Worm (Caenorhabditis elegans): ENCODE measurements around the gene F48G7.8.
A peak's percentile ranks its signal among the peaks of the same experiment; 100 is the strongest.

F48G7.8 gene

DNA sequence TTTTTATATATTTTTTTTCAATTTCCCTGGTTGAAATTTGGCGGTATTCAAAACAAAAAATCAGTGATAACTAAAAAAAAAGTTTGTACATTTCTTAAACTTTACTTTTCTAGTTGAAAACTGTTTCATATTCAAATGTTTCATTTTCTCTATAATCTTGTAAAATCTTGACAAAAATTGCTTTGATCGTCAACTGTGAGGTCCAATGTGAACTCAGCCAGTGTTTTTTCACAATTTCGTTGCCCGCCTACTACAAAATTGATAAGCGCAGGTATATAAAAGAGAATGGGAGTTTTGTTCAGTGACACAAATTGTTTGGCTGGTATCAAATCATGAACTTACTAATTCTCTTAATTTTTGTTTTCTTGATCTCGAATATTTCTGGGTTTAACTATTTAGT, 19.4 kb upstream of the F48G7.8 start, which contains the start of gene ugt-42:
ugt-42 (plus strand) TSS at position 301 of the 400 bp plus-strand sequence.
- no peak for TF ChIP-seq ztf-18 (tag; optimal IDR thresholded peaks at IDR 0.05)
- TF ChIP-seq dox-1 (GFP tag; IDR thresholded peaks at IDR 0.05) = no peak
- no peak for TF ChIP-seq F57A8.1 (GFP tag; optimal IDR thresholded peaks at IDR 0.05)
- TF ChIP-seq pha-4 (tag; optimal IDR thresholded peaks at IDR 0.05) = no peak
- TF ChIP-seq mxl-1 (tag; optimal IDR thresholded peaks at IDR 0.05) = no peak
- no peak for TF ChIP-seq nfya-2 (GFP tag; IDR thresholded peaks at IDR 0.05)
- TF ChIP-seq hsf-1 (GFP tag; IDR thresholded peaks at IDR 0.05) = no peak
- TF ChIP-seq ceh-79 (tag; optimal IDR thresholded peaks at IDR 0.05) = no peak
- no peak for TF ChIP-seq snpc-4 (GFP tag; optimal IDR thresholded peaks at IDR 0.05)
- TF ChIP-seq snpc-4 (tag; optimal IDR thresholded peaks at IDR 0.05) = no peak
- TF ChIP-seq B0336.3 (GFP tag; IDR thresholded peaks at IDR 0.05) = no peak
- no peak for TF ChIP-seq lsy-27 (tag; optimal IDR thresholded peaks at IDR 0.05; ENCODE audit: borderline replicate concordance, insufficient read depth)
- TF ChIP-seq ztf-3 (GFP tag; optimal IDR thresholded peaks at IDR 0.05) = no peak
- no peak for TF ChIP-seq hlh-26 (GFP tag; conservative IDR thresholded peaks at IDR 0.05)

DNA sequence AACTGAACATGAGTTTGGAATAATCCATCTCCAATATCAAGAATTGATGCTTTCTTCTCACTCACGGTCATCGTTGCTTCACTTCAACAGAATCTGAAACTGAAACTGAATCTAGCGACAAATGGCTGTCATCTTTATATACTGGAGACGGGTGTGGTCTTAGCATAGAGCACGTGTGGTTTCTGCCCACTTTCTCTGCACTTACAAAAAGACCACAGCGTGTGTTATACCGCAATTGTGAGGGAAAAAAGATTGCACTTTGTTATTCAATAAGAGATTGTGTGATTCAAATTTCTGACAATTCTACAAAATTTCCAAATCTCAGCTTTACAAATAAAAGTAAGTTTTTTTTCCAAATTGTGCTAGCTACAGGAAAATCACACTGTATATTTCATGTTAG, 18.6 kb upstream of the F48G7.8 start, which contains the start of gene F48G7.12:
F48G7.12 (minus strand) TSS at position 101 of the 400 bp plus-strand sequence.
- TF ChIP-seq pbrm-1 (GFP tag; IDR thresholded peaks at IDR 0.05) = no peak

DNA sequence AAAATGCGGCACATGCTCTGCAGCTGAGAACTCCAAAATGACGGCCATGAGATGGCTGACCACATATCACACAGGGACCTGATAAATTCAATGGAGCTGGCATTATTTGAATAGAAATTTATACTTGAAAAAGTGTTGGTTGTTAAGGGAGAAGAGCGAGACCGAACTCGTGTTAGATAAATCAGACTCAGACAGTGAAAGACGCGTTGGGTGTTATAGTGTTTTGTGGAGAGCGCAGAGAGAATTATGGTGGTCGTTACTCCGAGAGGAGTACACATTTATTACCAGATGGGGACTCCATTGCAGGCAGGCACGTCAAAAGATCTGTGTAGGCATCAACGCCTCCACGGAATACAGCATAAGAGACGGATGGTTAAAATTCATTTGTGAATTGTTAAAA, 15.3 kb upstream of the F48G7.8 start, which contains the start of gene nhr-190:
nhr-190 (minus strand) TSS at position 175 of the 400 bp plus-strand sequence.
- TF ChIP-seq F22D6.2 (tag; optimal IDR thresholded peaks at IDR 0.05) (no peak), egrh-3 (GFP tag; IDR thresholded peaks at IDR 0.05) (no peak), tbp1 (GFP tag; optimal IDR thresholded peaks at IDR 0.05) (no peak), hmg-1.2 (GFP tag; IDR thresholded peaks at IDR 0.05) (peak; percentile 66; the same call in 1 of the 2 replicates), attf-5 (GFP tag; optimal IDR thresholded peaks at IDR 0.05) (peak; percentile 16), rpc-1 (optimal IDR thresholded peaks at IDR 0.05) (no peak), rpc-1 (tag; optimal IDR thresholded peaks at IDR 0.05) (no peak), unc-130 (GFP tag; optimal IDR thresholded peaks at IDR 0.05) (no peak), nfyb-1 (GFP tag; IDR thresholded peaks at IDR 0.05) (no peak)

DNA sequence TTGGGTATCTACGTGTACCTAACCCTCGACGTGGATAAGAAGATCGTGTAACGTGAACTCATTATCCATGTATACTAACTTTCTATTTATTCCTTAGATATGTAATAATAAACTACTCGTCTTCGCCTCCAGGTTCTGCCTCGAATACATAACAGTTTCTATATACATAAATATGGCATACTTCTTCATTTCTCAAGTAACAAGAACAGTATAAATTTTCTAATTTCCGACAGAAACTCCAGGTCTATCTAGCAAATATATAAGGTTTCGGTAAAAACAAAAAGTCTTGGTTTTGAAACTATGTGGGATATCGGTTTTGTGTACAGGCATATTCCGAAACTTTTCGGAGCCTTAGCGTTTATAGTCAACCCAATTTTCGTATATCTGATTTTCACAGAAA, 10.8 kb upstream of the F48G7.8 start, which contains the start of gene srj-37:
srj-37 (plus strand) TSS at position 301 of the 400 bp plus-strand sequence.
- TF ChIP-seq F37B4.10 (GFP tag; IDR thresholded peaks at IDR 0.05) = no peak
- no peak for TF ChIP-seq pha-4 (tag; optimal IDR thresholded peaks at IDR 0.05)
- no peak for TF ChIP-seq efl-1 (GFP tag; optimal IDR thresholded peaks at IDR 0.05)
- no peak for TF ChIP-seq F22D6.2 (tag; optimal IDR thresholded peaks at IDR 0.05)
- TF ChIP-seq rcor-1 (GFP tag; IDR thresholded peaks at IDR 0.05) = no peak
- no peak for TF ChIP-seq F49E8.2 (tag; optimal IDR thresholded peaks at IDR 0.05; ENCODE audit: insufficient read depth)

DNA sequence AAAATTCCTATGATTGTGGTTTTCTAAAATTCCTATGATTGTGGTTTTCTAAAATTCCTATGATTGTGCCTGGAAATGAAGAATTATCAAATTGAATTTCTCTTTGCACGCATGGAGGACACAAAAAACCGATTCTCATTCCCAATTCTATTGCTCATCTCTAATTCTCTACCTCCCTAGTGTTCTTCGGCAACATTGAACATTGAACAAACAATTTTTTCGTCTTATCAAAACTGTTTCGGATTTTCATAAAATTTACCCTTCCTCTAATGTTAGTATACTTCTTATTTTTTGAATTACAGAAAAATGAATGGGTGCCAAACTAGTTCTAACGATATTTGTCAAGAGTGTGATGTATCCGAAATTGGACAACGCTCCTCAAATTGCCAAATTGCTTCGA, 8.8 kb upstream of the F48G7.8 start, which contains the start of gene pals-31:
pals-31 (plus strand) TSS at position 301 of the 400 bp plus-strand sequence.
- TF ChIP-seq ztf-22 (GFP tag; optimal IDR thresholded peaks at IDR 0.05) (no peak), nhr-80 (tag; optimal IDR thresholded peaks at IDR 0.05) (no peak), aptf-3 (GFP tag; IDR thresholded peaks at IDR 0.05) (no peak), madf-3 (GFP tag; IDR thresholded peaks at IDR 0.05) (no peak), him-1 (tag; optimal IDR thresholded peaks at IDR 0.05) (no peak), pbrm-1 (GFP tag; IDR thresholded peaks at IDR 0.05) (no peak), chd-7 (tag; optimal IDR thresholded peaks at IDR 0.05) (no peak), snpc-3.4 (tag; optimal IDR thresholded peaks at IDR 0.05) (no peak), dpff-1 (tag; optimal IDR thresholded peaks at IDR 0.05) (no peak), D2030.7 (GFP tag; IDR thresholded peaks at IDR 0.05) (no peak), attf-3 (GFP tag; conservative IDR thresholded peaks at IDR 0.05) (no peak), madf-6 (GFP tag; IDR thresholded peaks at IDR 0.05) (no peak), nhr-27 (tag; optimal IDR thresholded peaks at IDR 0.05) (no peak), fkh-3 (tag; optimal IDR thresholded peaks at IDR 0.05) (no peak), unc-62 (GFP tag; optimal IDR thresholded peaks at IDR 0.05) (no peak), Y67H2A.10 (GFP tag; conservative IDR thresholded peaks at IDR 0.05) (no peak), ets-4 (GFP tag; optimal IDR thresholded peaks at IDR 0.05) (no peak)
